Worm (Caenorhabditis elegans) whole organism, L3 larva: Measurements from ENCODE around the gene spig-8.

ENCODE experiments used
- R02D3.7 ChIP-seq: fragments of 150-350 bp; optimal IDR thresholded peaks from 2 replicates; lab custom pipeline; 2014; ENCODE audit warnings: missing biosample characterization, missing genetic modification characterization
- ama-1 ChIP-seq: fragments of 150-350 bp; optimal IDR thresholded peaks from 2 replicates; lab custom pipeline; 2018
- ceh-16 ChIP-seq: sonication (generic microtip); optimal IDR thresholded peaks from 2 replicates; lab custom pipeline; 2017; ENCODE audit warnings: missing biosample characterization, missing genetic modification characterization
- ceh-28 ChIP-seq: fragments of 150-350 bp; optimal IDR thresholded peaks from 2 replicates; lab custom pipeline; 2014; ENCODE audit warnings: missing biosample characterization, missing genetic modification reagents, missing genetic modification characterization
- ceh-82 ChIP-seq: fragments of 150-350 bp; optimal IDR thresholded peaks from 2 replicates; lab custom pipeline; 2014; ENCODE audit warnings: missing biosample characterization, missing genetic modification characterization
- daf-12 ChIP-seq: fragments of 150-350 bp; optimal IDR thresholded peaks from 2 replicates; lab custom pipeline; 2014; ENCODE audit warnings: missing biosample characterization, missing genetic modification reagents, missing genetic modification characterization
- egl-27 ChIP-seq: sonication (generic microtip); optimal IDR thresholded peaks from 4 replicates; lab custom pipeline; 2017; ENCODE audit warnings: missing biosample characterization, missing genetic modification reagents, missing genetic modification characterization
- elt-2 ChIP-seq: sonication (generic microtip); optimal IDR thresholded peaks from 2 replicates; lab custom pipeline; 2016; ENCODE audit warnings: missing genetic modification reagents, mild to moderate bottlenecking, missing genetic modification characterization, missing compliant biosample characterization
- elt-3 ChIP-seq, 3 experiments: fragments of 150-350 bp in 1 of 3; sonication (generic microtip) in 2 of 3; optimal IDR thresholded peaks; 2 replicates in 2 of 3; 4 replicates in 1 of 3; lab custom pipeline; 2014 to 2017; ENCODE audit warnings: missing biosample characterization in 3 of 3, missing genetic modification characterization in 3 of 3
- eor-1 ChIP-seq, 2 experiments: fragments of 150-350 bp; optimal IDR thresholded peaks; 2 replicates each; lab custom pipeline; 2014 to 2018; ENCODE audit warnings: missing biosample characterization in 2 of 2, missing genetic modification characterization in 2 of 2
- fkh-10 ChIP-seq: sonication (generic microtip); optimal IDR thresholded peaks from 2 replicates; lab custom pipeline; 2017; ENCODE audit warnings: missing biosample characterization, missing genetic modification reagents, missing genetic modification characterization
- fos-1 ChIP-seq: fragments of 150-350 bp; optimal IDR thresholded peaks from 2 replicates; lab custom pipeline; 2014; ENCODE audit warnings: missing biosample characterization, missing genetic modification characterization
- hmg-11 ChIP-seq: sonication (generic microtip); optimal IDR thresholded peaks from 2 replicates; lab custom pipeline; 2016; ENCODE audit warnings: missing genetic modification characterization, missing compliant biosample characterization
- jun-1 ChIP-seq: fragments of 150-350 bp; optimal IDR thresholded peaks from 2 replicates; lab custom pipeline; 2014; ENCODE audit warnings: missing biosample characterization, missing genetic modification reagents, missing genetic modification characterization
- lin-15B ChIP-seq: fragments of 150-350 bp; optimal IDR thresholded peaks from 2 replicates; lab custom pipeline; 2014; ENCODE audit warnings: missing biosample characterization, missing genetic modification characterization
- lsy-12 ChIP-seq: sonication (generic microtip); optimal IDR thresholded peaks from 2 replicates; lab custom pipeline; 2016; ENCODE audit warnings: mild to moderate bottlenecking, missing genetic modification characterization, missing compliant biosample characterization
- mdl-1 ChIP-seq: fragments of 150-350 bp; optimal IDR thresholded peaks from 2 replicates; lab custom pipeline; 2014; ENCODE audit warnings: missing biosample characterization, missing genetic modification characterization
- mml-1 ChIP-seq: fragments of 150-350 bp; sonication (generic microtip); optimal IDR thresholded peaks from 3 replicates; lab custom pipeline; 2014; ENCODE audit warnings: missing biosample characterization, missing genetic modification characterization
- nfya-1 ChIP-seq: sonication (generic microtip); optimal IDR thresholded peaks from 2 replicates; lab custom pipeline; 2017; ENCODE audit warnings: missing genetic modification characterization, mild to moderate bottlenecking, missing compliant biosample characterization, antibody characterized with exemption, moderate library complexity; ENCODE audit not compliant: insufficient read depth
- nhr-23 ChIP-seq: fragments of 150-350 bp; optimal IDR thresholded peaks from 2 replicates; lab custom pipeline; 2014; ENCODE audit warnings: missing biosample characterization, missing genetic modification reagents, missing genetic modification characterization
- nhr-237 ChIP-seq: fragments of 150-350 bp; optimal IDR thresholded peaks from 2 replicates; lab custom pipeline; 2014; ENCODE audit warnings: missing biosample characterization, missing genetic modification characterization
- nhr-25 ChIP-seq: sonication (generic microtip); optimal IDR thresholded peaks from 2 replicates; lab custom pipeline; 2017; ENCODE audit warnings: missing biosample characterization, missing genetic modification characterization
- nhr-43 ChIP-seq: sonication (generic microtip); optimal IDR thresholded peaks from 2 replicates; lab custom pipeline; 2016; ENCODE audit warnings: mild to moderate bottlenecking, missing genetic modification characterization, missing compliant biosample characterization; ENCODE audit not compliant: poor library complexity, severe bottlenecking
- nhr-67 ChIP-seq: fragments of 150-350 bp; optimal IDR thresholded peaks from 2 replicates; lab custom pipeline; 2014; ENCODE audit warnings: missing biosample characterization, missing genetic modification characterization
- nhr-77 ChIP-seq: fragments of 150-350 bp; optimal IDR thresholded peaks from 2 replicates; lab custom pipeline; 2014; ENCODE audit warnings: missing biosample characterization, missing genetic modification characterization
- pha-4 ChIP-seq: fragments of 150-350 bp; optimal IDR thresholded peaks from 2 replicates; lab custom pipeline; 2014; ENCODE audit warnings: missing biosample characterization, missing genetic modification reagents, missing genetic modification characterization
- pqm-1 ChIP-seq: fragments of 150-350 bp; optimal IDR thresholded peaks from 2 replicates; lab custom pipeline; 2017; ENCODE audit warnings: missing biosample characterization, missing genetic modification characterization, inconsistent platforms
- snpc-4 ChIP-seq: fragments of 150-350 bp; optimal IDR thresholded peaks from 2 replicates; lab custom pipeline; 2014; ENCODE audit warnings: missing biosample characterization, missing genetic modification characterization
- unc-39 ChIP-seq: sonication (generic microtip); optimal IDR thresholded peaks from 4 replicates; lab custom pipeline; 2017; ENCODE audit warnings: missing biosample characterization, missing genetic modification characterization
- unc-62 ChIP-seq: fragments of 150-350 bp; sonication (generic microtip); optimal IDR thresholded peaks from 4 replicates; lab custom pipeline; 2014; ENCODE audit warnings: missing biosample characterization, missing genetic modification reagents, missing genetic modification characterization
- zag-1 ChIP-seq: fragments of 150-350 bp; optimal IDR thresholded peaks from 2 replicates; lab custom pipeline; 2014; ENCODE audit warnings: missing biosample characterization, missing genetic modification characterization
- ztf-11 ChIP-seq: fragments of 150-350 bp; optimal IDR thresholded peaks from 2 replicates; lab custom pipeline; 2014; ENCODE audit warnings: missing biosample characterization, missing genetic modification characterization
- ztf-4 ChIP-seq: fragments of 150-350 bp; optimal IDR thresholded peaks from 2 replicates; lab custom pipeline; 2014; ENCODE audit warnings: missing biosample characterization, missing genetic modification characterization

spig-8 gene

ce11 chrV:7085518-7086104 lies 30.9 kb downstream of the spig-8 start, which contains the start of gene VC5.2:
Gene VC5.2 (plus strand): TSS chrV:7085956.
- TF ChIP-seq nhr-23 (tag; lab: Kevin White, UChicago) = peak; percentile 59
- TF ChIP-seq hmg-11 = no peak
- peak; percentile 18 for TF ChIP-seq ceh-28 (tag; lab: Kevin White, UChicago)

- no peak for TF ChIP-seq elt-2
- no peak for TF ChIP-seq hmg-11
- TF ChIP-seq R02D3.7 (tag; lab: Kevin White, UChicago) = no peak
Measured at ce11 chrV:7087340-7087739, 32.6 kb downstream of the spig-8 start.

ce11 chrV:7089217-7089616 lies 34.5 kb downstream of the spig-8 start:
- TF ChIP-seq nhr-23 (tag; lab: Kevin White, UChicago) (peak; percentile 33), nhr-77 (no peak), nhr-43 (tag; lab: Kevin White, UChicago) (peak; percentile 73), nhr-237 (tag; lab: Kevin White, UChicago) (no peak), pha-4 (peak; percentile 12), pqm-1 (tag; lab: Kevin White, UChicago) (peak; percentile 36), nhr-25 (tag; lab: Kevin White, UChicago) (peak; percentile 76)

- TF ChIP-seq ama-1 (lab: Kevin White, UChicago) = peak; percentile 64
- no peak for TF ChIP-seq mml-1
- TF ChIP-seq pqm-1 (tag; lab: Kevin White, UChicago) = no peak
- TF ChIP-seq mdl-1 (tag; lab: Kevin White, UChicago) = no peak
Measured at ce11 chrV:7091287-7091686, 36.6 kb downstream of the spig-8 start, which contains the start of gene nhr-286. Gene nhr-286 (minus strand): TSS chrV:7091610.

- peak; percentile 92 for TF ChIP-seq elt-2
- no peak for TF ChIP-seq nhr-77
- no peak for TF ChIP-seq lsy-12 (tag; lab: Kevin White, UChicago)
- peak; percentile 40 for TF ChIP-seq nfya-1
- TF ChIP-seq pqm-1 (tag; lab: Kevin White, UChicago) = peak; percentile 89
- no peak for TF ChIP-seq lin-15B (tag; lab: Kevin White, UChicago)
- peak; percentile 30 for TF ChIP-seq hmg-11
- no peak for TF ChIP-seq nhr-67 (tag; lab: Kevin White, UChicago)
- TF ChIP-seq mdl-1 (tag; lab: Kevin White, UChicago) = peak; percentile 77
- peak; percentile 54 for TF ChIP-seq nhr-25 (tag; lab: Kevin White, UChicago)
- TF ChIP-seq egl-27 = no peak
- peak; percentile 46 for TF ChIP-seq snpc-4
- TF ChIP-seq elt-3 (tag; optimal IDR thresholded peaks at IDR 0.05; lab: Kevin White, UChicago) = peak in 1 of 3 experiments; percentile 72
- TF ChIP-seq fos-1 (tag; lab: Kevin White, UChicago) = no peak
- TF ChIP-seq ceh-28 (tag; lab: Kevin White, UChicago) = peak; percentile 59
- peak; percentile 27 for TF ChIP-seq nhr-43 (tag; lab: Kevin White, UChicago)
- no peak for TF ChIP-seq ztf-11 (tag; lab: Kevin White, UChicago)
- TF ChIP-seq ztf-4 (tag; lab: Kevin White, UChicago) = no peak
- TF ChIP-seq nhr-23 (tag; lab: Kevin White, UChicago) = no peak
- TF ChIP-seq unc-39 (tag; lab: Kevin White, UChicago) = no peak
- no peak for TF ChIP-seq fkh-10
- TF ChIP-seq daf-12 (tag; lab: Kevin White, UChicago) = no peak
- no peak for TF ChIP-seq ceh-82 (tag; lab: Kevin White, UChicago)
- TF ChIP-seq unc-62 = no peak
- TF ChIP-seq ceh-16 = no peak
- no peak for TF ChIP-seq zag-1
- TF ChIP-seq jun-1 = peak; percentile 77
- peak; percentile 85 for TF ChIP-seq pha-4
- no peak for TF ChIP-seq eor-1 (tag; optimal IDR thresholded peaks at IDR 0.05; lab: Kevin White, UChicago)
Measured at ce11 chrV:7093720-7094401, 39.2 kb downstream of the spig-8 start, which contains the start of gene nhr-135. Gene nhr-135 (minus strand): TSS chrV:7093770.
